Fruit fly (Drosophila melanogaster) S2 (cell line): Measurements from ENCODE around the gene CG14414.

Experiments used
- CG8478 ChIP-seq: fragments of >200 bp; optimal IDR thresholded peaks from 2 replicates; lab custom pipeline; 2018
- CTCF ChIP-seq, 2 experiments: fragments of >200 bp; optimal IDR thresholded peaks; 2 replicates each; lab custom pipeline; 2018

dm6 chrX:14601922-14602321 is 21.5 kb downstream of the CG14414 start:
- TF ChIP-seq CG8478 (no peak), CTCF (optimal IDR thresholded peaks at IDR 0.05; lab: Kevin White, UChicago) (no peak)
